Worm (Caenorhabditis elegans) whole organism, dauer: Measurements from ENCODE around the gene Y24D9A.6.

ENCODE experiments used
- unc-62 ChIP-seq: sonication (generic microtip); optimal IDR thresholded peaks from 2 replicates; lab custom pipeline; 2017; ENCODE audit warnings: missing biosample characterization, missing genetic modification reagents, missing genetic modification characterization

Y24D9A.6 gene

DNA sequence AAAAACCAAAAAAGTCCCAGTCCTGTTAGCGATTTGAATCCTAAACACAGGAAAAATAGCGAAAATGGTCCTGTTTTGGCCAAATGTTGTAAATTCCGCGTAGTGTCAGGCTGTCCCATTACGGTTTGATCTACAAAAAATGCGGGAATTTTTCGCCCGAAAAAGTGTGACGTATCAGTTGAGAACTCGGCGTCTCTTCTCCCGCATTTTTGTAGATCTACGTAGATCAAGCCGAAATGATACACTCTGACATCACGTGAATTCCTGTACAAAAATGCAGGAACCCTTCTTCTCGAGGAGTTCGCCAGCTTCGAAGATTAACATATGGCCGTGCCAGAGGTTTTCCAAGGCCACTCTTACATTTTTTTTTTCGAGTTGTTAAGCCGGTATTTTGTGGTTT lies 4.6 kb downstream of the Y24D9A.6 start:
- no peak for TF ChIP-seq unc-62 (GFP tag; lab: Kevin White, UChicago)

DNA sequence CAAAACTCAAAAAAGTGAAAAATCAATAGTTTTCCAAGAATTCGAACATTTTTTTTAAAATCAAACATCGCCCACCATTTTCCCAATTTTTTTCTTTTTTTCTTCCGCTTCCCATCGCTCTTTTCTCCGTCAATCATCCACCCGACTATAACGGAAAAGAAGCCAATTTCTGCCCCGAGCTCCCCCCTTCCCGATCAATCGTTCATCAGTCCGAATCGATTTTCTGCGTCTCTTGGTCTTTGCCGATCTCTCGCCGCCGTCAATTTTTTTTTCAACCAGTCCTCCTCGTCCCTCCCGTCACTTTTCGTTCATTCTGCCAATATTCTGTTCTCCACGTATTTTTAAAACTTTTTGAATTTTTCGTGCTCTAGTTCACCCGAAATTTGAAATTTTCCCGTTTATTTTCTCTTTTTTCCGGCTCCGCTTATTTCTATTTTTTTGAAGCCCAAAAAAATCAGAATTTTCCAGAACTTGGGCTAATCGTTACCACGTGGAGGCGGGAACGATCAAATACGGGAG lies 6.2 kb downstream of the Y24D9A.6 start, which contains the start of gene ell-1:
ell-1 (plus strand) TSS at position 469 of the 519 bp plus-strand sequence.
- no peak for TF ChIP-seq unc-62 (GFP tag; lab: Kevin White, UChicago)

DNA sequence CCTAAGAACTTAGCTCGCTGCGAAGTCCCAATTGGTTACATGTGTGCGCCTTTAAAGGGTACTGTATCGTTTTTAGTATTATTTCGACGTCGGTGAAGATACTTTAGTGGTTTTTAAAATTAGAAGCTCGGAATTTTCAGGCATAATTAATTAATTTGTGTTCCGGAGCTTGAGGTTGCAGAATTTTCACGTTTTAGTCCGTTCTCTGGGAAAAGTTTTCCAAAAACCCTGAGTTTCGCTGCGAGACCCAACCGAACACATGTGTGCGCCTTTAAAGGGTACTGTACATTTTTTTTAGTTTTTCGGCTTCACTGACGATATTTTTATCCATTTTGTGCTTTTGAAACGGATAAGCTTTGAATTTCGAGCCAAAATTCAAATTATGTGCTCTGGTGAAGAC lies 6.7 kb downstream of the Y24D9A.6 start:
- TF ChIP-seq unc-62 (GFP tag; lab: Kevin White, UChicago) = no peak

DNA sequence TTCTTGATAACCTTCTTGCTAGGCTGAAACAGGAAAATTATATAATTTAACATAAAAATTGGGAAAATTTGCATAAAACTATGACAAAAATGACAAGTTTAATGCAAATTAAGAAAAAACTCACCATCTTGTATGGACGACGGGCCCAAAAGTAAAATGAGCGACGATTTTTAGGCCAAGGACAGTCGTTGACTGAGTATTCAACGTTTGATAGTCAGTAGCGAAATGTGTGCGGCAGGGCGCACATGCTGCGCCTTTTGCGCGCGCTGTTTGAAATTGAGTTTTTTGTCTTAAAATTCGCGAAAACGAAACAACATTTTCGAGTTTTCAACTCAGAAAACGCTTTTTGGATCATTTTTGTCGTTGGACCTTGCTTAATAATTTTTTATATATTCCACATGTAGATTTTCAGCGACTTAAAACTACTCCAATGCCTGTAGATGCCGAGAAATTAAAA lies 9.7 kb downstream of the Y24D9A.6 start, which contains the start of the genes rpl-7A and set-21:
rpl-7A (minus strand) TSS at position 153 of the 457 bp plus-strand sequence.
set-21 (plus strand) TSS at position 407 of the 457 bp plus-strand sequence.
- no peak for TF ChIP-seq unc-62 (GFP tag; lab: Kevin White, UChicago)

DNA sequence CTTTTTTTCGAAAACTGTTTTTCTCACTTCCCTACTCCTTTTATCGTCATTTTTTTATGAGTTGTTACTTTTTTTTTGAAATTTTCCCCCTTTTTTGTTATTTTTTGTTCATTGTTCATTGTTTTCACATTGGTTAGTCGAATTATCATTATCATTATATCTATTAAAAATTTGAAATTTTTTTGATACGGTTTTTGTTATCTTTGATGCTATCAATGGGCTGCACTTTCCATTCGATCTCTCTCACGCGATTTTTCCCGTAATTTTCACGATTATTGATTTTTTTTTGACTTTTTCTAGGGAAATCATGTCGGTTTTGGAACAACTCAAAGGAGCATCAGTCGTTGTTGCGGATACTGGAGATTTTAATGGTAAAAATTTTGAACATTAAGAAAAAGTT lies 13.8 kb downstream of the Y24D9A.6 start, which contains the start of gene tald-1:
tald-1 (plus strand) TSS at position 301 of the 400 bp plus-strand sequence.
- TF ChIP-seq unc-62 (GFP tag; lab: Kevin White, UChicago) = no peak

DNA sequence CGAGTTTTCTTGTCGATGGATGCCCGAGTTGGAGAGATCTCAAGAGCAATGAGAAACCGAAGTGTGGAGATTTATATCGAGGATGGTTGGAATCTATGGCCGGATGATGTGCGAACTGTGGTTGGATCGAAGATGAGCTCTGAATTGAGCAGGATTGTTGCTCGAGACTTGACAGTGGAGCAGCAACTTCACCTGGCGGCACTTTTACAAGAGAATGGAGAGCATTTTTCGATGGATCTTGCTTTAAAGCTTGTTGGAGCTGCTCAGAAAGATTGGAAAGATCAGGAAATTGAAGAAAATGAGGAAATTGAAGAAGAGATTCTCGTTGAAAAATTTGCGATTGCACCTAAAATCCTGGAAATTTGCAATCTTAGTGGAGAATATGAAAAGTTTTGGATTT lies 31.1 kb downstream of the Y24D9A.6 start:
- TF ChIP-seq unc-62 (GFP tag; lab: Kevin White, UChicago) = no peak

DNA sequence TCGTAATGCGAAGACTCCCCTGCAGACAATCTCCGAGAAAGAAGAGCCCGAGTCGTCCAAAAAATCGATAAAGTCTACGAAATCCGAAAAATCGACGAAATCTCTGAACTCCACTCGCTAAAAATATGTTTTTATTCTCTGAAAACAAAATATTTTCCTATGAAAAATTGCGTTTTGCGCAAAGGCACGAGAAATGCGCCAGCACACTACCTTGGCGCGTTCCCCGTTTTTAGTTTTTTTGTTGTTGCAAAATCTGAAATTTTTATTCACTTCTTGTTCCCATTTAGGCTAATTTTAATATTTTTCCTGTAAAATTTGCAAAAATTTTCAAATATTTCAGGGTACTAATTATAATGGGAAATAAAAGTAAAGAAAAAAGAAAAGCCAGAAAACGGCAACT lies 39.7 kb downstream of the Y24D9A.6 start, which contains the start of gene F55F10.1:
F55F10.1 (plus strand) TSS at position 341 of the 400 bp plus-strand sequence.
- no peak for TF ChIP-seq unc-62 (GFP tag; lab: Kevin White, UChicago)

DNA sequence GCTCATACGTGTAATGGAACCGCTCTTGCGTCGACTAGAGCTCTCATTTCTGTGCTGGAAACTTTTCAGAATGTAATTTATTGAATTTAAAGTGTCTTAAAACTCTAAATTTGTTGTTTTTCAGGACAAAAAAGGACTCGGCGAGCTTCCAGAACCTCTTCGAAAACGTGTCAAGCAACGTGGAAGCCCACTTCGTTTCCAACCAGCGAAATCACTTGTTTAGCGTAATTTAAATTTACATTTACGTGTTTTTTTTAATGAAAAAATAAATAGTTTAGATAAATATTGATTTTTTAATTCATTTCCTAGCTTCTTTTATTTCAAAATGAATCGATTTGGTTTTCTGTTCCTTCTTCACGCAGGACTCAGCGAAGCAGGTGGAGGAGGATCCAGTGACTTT lies 40.5 kb downstream of the Y24D9A.6 start, which contains the start of gene F55F10.3:
F55F10.3 (plus strand) TSS at position 301 of the 400 bp plus-strand sequence.
- TF ChIP-seq unc-62 (GFP tag; lab: Kevin White, UChicago) = no peak

DNA sequence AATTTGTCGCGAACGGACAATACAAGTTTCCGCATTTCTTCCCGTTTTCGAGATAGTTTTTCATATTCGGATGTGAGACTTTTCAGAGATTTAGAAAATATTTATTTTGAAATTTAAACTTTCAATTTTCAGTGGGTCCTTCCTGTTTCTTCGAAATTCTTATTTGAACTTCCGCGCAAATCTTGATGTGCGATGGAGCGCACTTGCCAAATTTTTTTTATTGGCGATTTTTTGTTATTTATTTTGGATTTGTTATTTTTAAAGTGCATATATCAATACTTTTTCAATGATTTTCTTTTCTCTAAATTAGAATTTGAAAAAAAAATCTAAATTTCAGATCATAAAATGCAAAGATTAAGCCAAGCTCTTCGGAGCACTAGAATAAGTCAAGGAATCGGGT lies 42.9 kb downstream of the Y24D9A.6 start, which contains the start of gene sars-2:
sars-2 (plus strand) TSS at position 341 of the 400 bp plus-strand sequence.
- no peak for TF ChIP-seq unc-62 (GFP tag; lab: Kevin White, UChicago)

DNA sequence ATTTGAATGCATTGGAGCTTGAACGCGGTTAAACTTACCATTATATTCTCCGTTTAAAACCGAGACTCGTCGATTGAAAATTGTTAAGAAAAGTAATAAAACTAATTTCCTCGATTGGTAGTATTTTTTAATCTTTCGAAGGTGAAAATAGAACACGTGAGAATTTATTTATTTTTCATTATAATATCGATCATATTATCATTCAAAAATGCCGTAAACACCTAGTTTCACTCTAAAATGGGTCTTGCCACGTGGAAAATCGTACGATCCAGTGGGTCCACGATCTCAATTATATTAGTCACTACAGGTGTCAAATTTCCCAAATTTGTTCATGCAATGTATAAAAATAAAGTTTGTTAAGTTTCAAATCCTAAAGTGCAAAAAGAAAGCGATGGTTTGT lies 43.3 kb downstream of the Y24D9A.6 start, which contains the start of gene W03B1.9:
W03B1.9 (minus strand) TSS at position 101 of the 400 bp plus-strand sequence.
- no peak for TF ChIP-seq unc-62 (GFP tag; lab: Kevin White, UChicago)
